Worm (Caenorhabditis elegans): ENCODE data around the gene F02E11.3.

Gene F02E11.3

ce11 chrII:3244758-3245157, 30.1 kb downstream of the F02E11.3 start:
- TF ChIP-seq F13C5.2 (tag; optimal IDR thresholded peaks at IDR 0.05), result no peak
- no peak for TF ChIP-seq sea-1 (GFP tag; conservative IDR thresholded peaks at IDR 0.05)
- no peak for TF ChIP-seq pes-1 (GFP tag; IDR thresholded peaks at IDR 0.05)
- no peak for TF ChIP-seq aly-1 (tag; optimal IDR thresholded peaks at IDR 0.05)
- TF ChIP-seq tra-4 (tag; optimal IDR thresholded peaks at IDR 0.05), result no peak
- no peak for TF ChIP-seq B0310.2 (tag; optimal IDR thresholded peaks at IDR 0.05)
- no peak for TF ChIP-seq ceh-13 (GFP tag; optimal IDR thresholded peaks at IDR 0.05)
- no peak for TF ChIP-seq hnd-1 (tag; optimal IDR thresholded peaks at IDR 0.05)
- no peak for TF ChIP-seq flt-1 (GFP tag; IDR thresholded peaks at IDR 0.05)
- no peak for TF ChIP-seq ets-7 (tag; optimal IDR thresholded peaks at IDR 0.05)
- TF ChIP-seq scrt-1 (GFP tag; IDR thresholded peaks at IDR 0.05), result no peak
- TF ChIP-seq tbx-11 (GFP tag; IDR thresholded peaks at IDR 0.05), result no peak
- TF ChIP-seq ceh-36 (tag; optimal IDR thresholded peaks at IDR 0.05), result no peak

- no peak for TF ChIP-seq hmg-4 (GFP tag; optimal IDR thresholded peaks at IDR 0.05)
- TF ChIP-seq ets-7 (tag; optimal IDR thresholded peaks at IDR 0.05), result no peak
- no peak for TF ChIP-seq F13C5.2 (tag; optimal IDR thresholded peaks at IDR 0.05)
- no peak for TF ChIP-seq tbx-11 (GFP tag; IDR thresholded peaks at IDR 0.05)
- TF ChIP-seq ceh-13 (GFP tag; optimal IDR thresholded peaks at IDR 0.05), result no peak
- TF ChIP-seq aly-1 (tag; optimal IDR thresholded peaks at IDR 0.05), result no peak
- no peak for TF ChIP-seq B0310.2 (tag; optimal IDR thresholded peaks at IDR 0.05)
- TF ChIP-seq tbx-37 (GFP tag; conservative IDR thresholded peaks at IDR 0.05), result no peak
- TF ChIP-seq sea-1 (GFP tag; conservative IDR thresholded peaks at IDR 0.05), result no peak
- no peak for TF ChIP-seq tra-4 (tag; optimal IDR thresholded peaks at IDR 0.05)
- TF ChIP-seq scrt-1 (GFP tag; IDR thresholded peaks at IDR 0.05), result no peak
- no peak for TF ChIP-seq hmbx-1 (tag; optimal IDR thresholded peaks at IDR 0.05)
- no peak for TF ChIP-seq ama-1 (optimal IDR thresholded peaks at IDR 0.05)
- TF ChIP-seq pes-1 (GFP tag; IDR thresholded peaks at IDR 0.05), result no peak
- no peak for TF ChIP-seq hnd-1 (tag; optimal IDR thresholded peaks at IDR 0.05)
Observed at ce11 chrII:3244070-3244469, 30.8 kb downstream of the F02E11.3 start, which contains the start of gene C17F4.12. TSS of gene C17F4.12 (minus strand) at chrII:3244170.

- TF ChIP-seq tbx-11 (GFP tag; IDR thresholded peaks at IDR 0.05) (no peak), ceh-13 (GFP tag; optimal IDR thresholded peaks at IDR 0.05) (no peak), pes-1 (GFP tag; IDR thresholded peaks at IDR 0.05) (no peak), hmbx-1 (tag; optimal IDR thresholded peaks at IDR 0.05) (no peak), ceh-36 (tag; optimal IDR thresholded peaks at IDR 0.05) (no peak), sea-1 (GFP tag; conservative IDR thresholded peaks at IDR 0.05) (no peak), tra-4 (tag; optimal IDR thresholded peaks at IDR 0.05) (no peak), ama-1 (optimal IDR thresholded peaks at IDR 0.05) (no peak), tbx-37 (GFP tag; conservative IDR thresholded peaks at IDR 0.05) (no peak), hnd-1 (tag; optimal IDR thresholded peaks at IDR 0.05) (no peak), B0310.2 (tag; optimal IDR thresholded peaks at IDR 0.05) (no peak), aly-1 (tag; optimal IDR thresholded peaks at IDR 0.05) (no peak), scrt-1 (GFP tag; IDR thresholded peaks at IDR 0.05) (no peak), flt-1 (GFP tag; IDR thresholded peaks at IDR 0.05) (no peak), hmg-4 (GFP tag; optimal IDR thresholded peaks at IDR 0.05) (no peak), F13C5.2 (tag; optimal IDR thresholded peaks at IDR 0.05) (no peak), ets-7 (tag; optimal IDR thresholded peaks at IDR 0.05) (no peak)
Observed at ce11 chrII:3241842-3242241, 33.0 kb downstream of the F02E11.3 start.

- TF ChIP-seq ceh-36 (tag; optimal IDR thresholded peaks at IDR 0.05) (no peak), ceh-13 (GFP tag; optimal IDR thresholded peaks at IDR 0.05) (no peak), scrt-1 (GFP tag; IDR thresholded peaks at IDR 0.05) (no peak), hmbx-1 (tag; optimal IDR thresholded peaks at IDR 0.05) (no peak)
Observed at ce11 chrII:3240207-3240606, 34.6 kb downstream of the F02E11.3 start, which contains the start of gene C17F4.3. TSS of gene C17F4.3 (plus strand) at chrII:3240507.

ce11 chrII:3237038-3237521, 37.7 kb downstream of the F02E11.3 start, which contains the start of the genes srz-67 and C17F4.11:
TSS of gene srz-67 (minus strand) at chrII:3237138.
TSS of gene C17F4.11 (plus strand) at chrII:3237471.
- no peak for TF ChIP-seq B0310.2 (tag; optimal IDR thresholded peaks at IDR 0.05)
- TF ChIP-seq sea-1 (GFP tag; conservative IDR thresholded peaks at IDR 0.05), result no peak
- no peak for TF ChIP-seq ets-7 (tag; optimal IDR thresholded peaks at IDR 0.05)
- TF ChIP-seq flt-1 (GFP tag; IDR thresholded peaks at IDR 0.05), result no peak
- TF ChIP-seq tbx-11 (GFP tag; IDR thresholded peaks at IDR 0.05), result no peak
- TF ChIP-seq scrt-1 (GFP tag; IDR thresholded peaks at IDR 0.05), result no peak
- TF ChIP-seq tra-4 (tag; optimal IDR thresholded peaks at IDR 0.05), result no peak
- TF ChIP-seq hnd-1 (tag; optimal IDR thresholded peaks at IDR 0.05), result no peak
- TF ChIP-seq ceh-13 (GFP tag; optimal IDR thresholded peaks at IDR 0.05), result no peak
- no peak for TF ChIP-seq ceh-36 (tag; optimal IDR thresholded peaks at IDR 0.05)
- no peak for TF ChIP-seq tbx-37 (GFP tag; conservative IDR thresholded peaks at IDR 0.05)
- no peak for TF ChIP-seq F13C5.2 (tag; optimal IDR thresholded peaks at IDR 0.05)
- TF ChIP-seq hmg-4 (GFP tag; optimal IDR thresholded peaks at IDR 0.05), result no peak
- no peak for TF ChIP-seq hmbx-1 (tag; optimal IDR thresholded peaks at IDR 0.05)
- no peak for TF ChIP-seq aly-1 (tag; optimal IDR thresholded peaks at IDR 0.05)
- TF ChIP-seq ama-1 (optimal IDR thresholded peaks at IDR 0.05), result no peak
- no peak for TF ChIP-seq pes-1 (GFP tag; IDR thresholded peaks at IDR 0.05)

- TF ChIP-seq ets-7 (tag; optimal IDR thresholded peaks at IDR 0.05) (no peak), hmbx-1 (tag; optimal IDR thresholded peaks at IDR 0.05) (no peak), hnd-1 (tag; optimal IDR thresholded peaks at IDR 0.05) (no peak)
Observed at ce11 chrII:3234725-3235124, 40.1 kb downstream of the F02E11.3 start, which contains the start of gene C17F4.8. TSS of gene C17F4.8 (minus strand) at chrII:3234825.

- TF ChIP-seq ceh-13 (GFP tag; optimal IDR thresholded peaks at IDR 0.05), result no peak
- TF ChIP-seq ceh-36 (tag; optimal IDR thresholded peaks at IDR 0.05), result no peak
- TF ChIP-seq aly-1 (tag; optimal IDR thresholded peaks at IDR 0.05), result no peak
- TF ChIP-seq sea-1 (GFP tag; conservative IDR thresholded peaks at IDR 0.05), result no peak
- no peak for TF ChIP-seq tra-4 (tag; optimal IDR thresholded peaks at IDR 0.05)
- TF ChIP-seq ets-7 (tag; optimal IDR thresholded peaks at IDR 0.05), result no peak
- no peak for TF ChIP-seq hmbx-1 (tag; optimal IDR thresholded peaks at IDR 0.05)
- no peak for TF ChIP-seq flt-1 (GFP tag; IDR thresholded peaks at IDR 0.05)
- no peak for TF ChIP-seq F13C5.2 (tag; optimal IDR thresholded peaks at IDR 0.05)
- no peak for TF ChIP-seq scrt-1 (GFP tag; IDR thresholded peaks at IDR 0.05)
- no peak for TF ChIP-seq hmg-4 (GFP tag; optimal IDR thresholded peaks at IDR 0.05)
- no peak for TF ChIP-seq tbx-37 (GFP tag; conservative IDR thresholded peaks at IDR 0.05)
- no peak for TF ChIP-seq hnd-1 (tag; optimal IDR thresholded peaks at IDR 0.05)
- no peak for TF ChIP-seq pes-1 (GFP tag; IDR thresholded peaks at IDR 0.05)
- TF ChIP-seq ama-1 (optimal IDR thresholded peaks at IDR 0.05), result no peak
- TF ChIP-seq tbx-11 (GFP tag; IDR thresholded peaks at IDR 0.05), result no peak
- no peak for TF ChIP-seq B0310.2 (tag; optimal IDR thresholded peaks at IDR 0.05)
Observed at ce11 chrII:3230422-3230821, 44.4 kb downstream of the F02E11.3 start, which contains the start of gene srh-297. TSS of gene srh-297 (minus strand) at chrII:3230522.
